Fruit fly (Drosophila melanogaster): ENCODE data around the gene CG7542.

DNA sequence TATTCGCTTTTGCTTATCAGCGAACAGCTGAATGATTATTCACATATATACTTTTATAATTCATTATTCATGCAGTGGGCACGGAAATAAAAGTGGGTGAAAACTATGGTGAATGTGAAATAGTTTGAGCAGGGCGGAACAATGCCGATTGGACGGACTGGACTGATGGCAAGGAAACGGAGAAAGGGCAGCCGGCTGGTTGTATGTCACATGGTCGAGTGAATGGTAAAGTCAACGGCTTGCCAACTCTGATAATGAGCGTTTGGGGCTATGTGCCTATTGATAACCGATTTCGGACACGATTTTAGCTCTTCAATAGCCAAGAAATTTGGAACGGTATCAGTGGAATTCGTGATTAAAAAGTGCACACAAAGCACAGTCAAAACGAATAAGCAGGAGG, 13.9 kb upstream of the CG7542 start:
- TF ChIP-seq CG12391 (tag; optimal IDR thresholded peaks at IDR 0.05) (no peak), CG3065 (GFP tag; optimal IDR thresholded peaks at IDR 0.05) (no peak), sd (tag; optimal IDR thresholded peaks at IDR 0.05) (no peak), Abd-B (GFP tag; optimal IDR thresholded peaks at IDR 0.05) (no peak), disco-r (GFP tag; optimal IDR thresholded peaks at IDR 0.05) (no peak), CG5180 (GFP tag; optimal IDR thresholded peaks at IDR 0.05) (no peak), Hsf (GFP tag; optimal IDR thresholded peaks at IDR 0.05) (no peak), CG10431 (GFP tag; optimal IDR thresholded peaks at IDR 0.05) (no peak), Lpt (GFP tag; optimal IDR thresholded peaks at IDR 0.05) (no peak), dmrt99B (tag; optimal IDR thresholded peaks at IDR 0.05) (no peak), lbe (GFP tag; optimal IDR thresholded peaks at IDR 0.05) (no peak)

All from whole organism, embryonic.